Worm (Caenorhabditis elegans): Measurements from ENCODE around the gene mig-6.

DNA sequence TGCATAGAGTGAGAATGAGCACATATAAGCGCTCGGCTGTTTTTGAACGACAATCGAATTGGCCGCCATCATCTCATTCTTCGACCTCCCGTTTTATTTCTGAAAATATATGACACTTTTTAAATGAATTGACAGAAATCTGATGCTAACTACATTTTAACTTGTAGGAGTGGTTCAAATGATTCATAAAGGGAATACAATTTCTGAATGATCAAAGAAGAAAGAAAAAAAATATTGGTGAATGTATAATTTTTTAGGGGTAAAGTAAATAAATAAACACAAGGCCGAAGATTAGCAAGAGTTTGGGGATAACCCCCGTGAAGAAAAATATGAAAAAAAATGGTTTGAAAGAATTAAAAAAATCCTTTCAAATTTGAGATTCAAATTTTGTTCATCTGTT, 37.6 kb downstream of the mig-6 start, which contains the start of gene C37C3.11:
- TF ChIP-seq T22C8.4 (GFP tag; IDR thresholded peaks at IDR 0.05) (no peak), tab-1 (GFP tag; IDR thresholded peaks at IDR 0.05) (no peak), ztf-23 (GFP tag; IDR thresholded peaks at IDR 0.05) (no peak), klf-2 (GFP tag; conservative IDR thresholded peaks at IDR 0.05) (no peak), med-1 (GFP tag; optimal IDR thresholded peaks at IDR 0.05; ENCODE audit: insufficient read depth) (no peak), flt-1 (GFP tag; IDR thresholded peaks at IDR 0.05) (no peak), cog-1 (tag; optimal IDR thresholded peaks at IDR 0.05) (no peak), ztf-29 (GFP tag; IDR thresholded peaks at IDR 0.05) (no peak), ref-1 (GFP tag; conservative IDR thresholded peaks at IDR 0.05) (no peak)

All from whole organism, midembryonic.